Worm (Caenorhabditis elegans) whole organism, L3 larva: Measurements from ENCODE around the gene F20D6.12.

ENCODE experiments used
- R02D3.7 ChIP-seq: fragments of 150-350 bp; optimal IDR thresholded peaks from 2 replicates; lab custom pipeline; 2014; ENCODE audit warnings: missing biosample characterization, missing genetic modification characterization
- aly-2 ChIP-seq: fragments of 150-350 bp; optimal IDR thresholded peaks from 2 replicates; lab custom pipeline; 2014; ENCODE audit warnings: missing biosample characterization, missing genetic modification characterization
- ama-1 ChIP-seq: fragments of 150-350 bp; optimal IDR thresholded peaks from 2 replicates; lab custom pipeline; 2018
- ceh-16 ChIP-seq: sonication (generic microtip); optimal IDR thresholded peaks from 2 replicates; lab custom pipeline; 2017; ENCODE audit warnings: missing biosample characterization, missing genetic modification characterization
- ceh-28 ChIP-seq: fragments of 150-350 bp; optimal IDR thresholded peaks from 2 replicates; lab custom pipeline; 2014; ENCODE audit warnings: missing biosample characterization, missing genetic modification reagents, missing genetic modification characterization
- ceh-82 ChIP-seq: fragments of 150-350 bp; optimal IDR thresholded peaks from 2 replicates; lab custom pipeline; 2014; ENCODE audit warnings: missing biosample characterization, missing genetic modification characterization
- ceh-9 ChIP-seq: sonication (generic microtip); optimal IDR thresholded peaks from 2 replicates; lab custom pipeline; 2018; ENCODE audit warnings: missing biosample characterization, missing genetic modification characterization
- daf-12 ChIP-seq: fragments of 150-350 bp; optimal IDR thresholded peaks from 2 replicates; lab custom pipeline; 2014; ENCODE audit warnings: missing biosample characterization, missing genetic modification reagents, missing genetic modification characterization
- egl-27 ChIP-seq: sonication (generic microtip); optimal IDR thresholded peaks from 4 replicates; lab custom pipeline; 2017; ENCODE audit warnings: missing biosample characterization, missing genetic modification reagents, missing genetic modification characterization
- egl-5 ChIP-seq: fragments of 150-350 bp; optimal IDR thresholded peaks from 2 replicates; lab custom pipeline; 2017; ENCODE audit warnings: missing biosample characterization, missing genetic modification reagents, missing genetic modification characterization, inconsistent platforms
- elt-1 ChIP-seq: fragments of 150-350 bp; optimal IDR thresholded peaks from 2 replicates; lab custom pipeline; 2014; ENCODE audit warnings: missing biosample characterization, missing genetic modification characterization
- elt-3 ChIP-seq, 3 experiments: fragments of 150-350 bp in 1 of 3; sonication (generic microtip) in 2 of 3; optimal IDR thresholded peaks; 2 replicates in 2 of 3; 4 replicates in 1 of 3; lab custom pipeline; 2014 to 2017; ENCODE audit warnings: missing biosample characterization in 3 of 3, missing genetic modification characterization in 3 of 3
- fkh-10 ChIP-seq: sonication (generic microtip); optimal IDR thresholded peaks from 2 replicates; lab custom pipeline; 2017; ENCODE audit warnings: missing biosample characterization, missing genetic modification reagents, missing genetic modification characterization
- fkh-2 ChIP-seq: fragments of 150-350 bp; optimal IDR thresholded peaks from 2 replicates; lab custom pipeline; 2014; ENCODE audit warnings: missing biosample characterization, missing genetic modification reagents, missing genetic modification characterization
- fos-1 ChIP-seq: fragments of 150-350 bp; optimal IDR thresholded peaks from 2 replicates; lab custom pipeline; 2014; ENCODE audit warnings: missing biosample characterization, missing genetic modification characterization
- jun-1 ChIP-seq: fragments of 150-350 bp; optimal IDR thresholded peaks from 2 replicates; lab custom pipeline; 2014; ENCODE audit warnings: missing biosample characterization, missing genetic modification reagents, missing genetic modification characterization
- lin-15B ChIP-seq: fragments of 150-350 bp; optimal IDR thresholded peaks from 2 replicates; lab custom pipeline; 2014; ENCODE audit warnings: missing biosample characterization, missing genetic modification characterization
- lin-39 ChIP-seq: fragments of 150-350 bp; optimal IDR thresholded peaks from 2 replicates; lab custom pipeline; 2018; ENCODE audit warnings: missing biosample characterization, missing genetic modification reagents, missing genetic modification characterization
- lsy-12 ChIP-seq: sonication (generic microtip); optimal IDR thresholded peaks from 2 replicates; lab custom pipeline; 2016; ENCODE audit warnings: mild to moderate bottlenecking, missing genetic modification characterization, missing compliant biosample characterization
- mdl-1 ChIP-seq: fragments of 150-350 bp; optimal IDR thresholded peaks from 2 replicates; lab custom pipeline; 2014; ENCODE audit warnings: missing biosample characterization, missing genetic modification characterization
- mml-1 ChIP-seq: fragments of 150-350 bp; sonication (generic microtip); optimal IDR thresholded peaks from 3 replicates; lab custom pipeline; 2014; ENCODE audit warnings: missing biosample characterization, missing genetic modification characterization
- nfya-1 ChIP-seq: sonication (generic microtip); optimal IDR thresholded peaks from 2 replicates; lab custom pipeline; 2017; ENCODE audit warnings: missing genetic modification characterization, mild to moderate bottlenecking, missing compliant biosample characterization, antibody characterized with exemption, moderate library complexity; ENCODE audit not compliant: insufficient read depth
- nhr-11 ChIP-seq: fragments of 150-350 bp; optimal IDR thresholded peaks from 2 replicates; lab custom pipeline; 2014; ENCODE audit warnings: missing biosample characterization, missing genetic modification characterization
- nhr-12 ChIP-seq: fragments of 150-350 bp; optimal IDR thresholded peaks from 2 replicates; lab custom pipeline; 2014; ENCODE audit warnings: missing biosample characterization, missing genetic modification characterization
- nhr-23 ChIP-seq: fragments of 150-350 bp; optimal IDR thresholded peaks from 2 replicates; lab custom pipeline; 2014; ENCODE audit warnings: missing biosample characterization, missing genetic modification reagents, missing genetic modification characterization
- nhr-237 ChIP-seq: fragments of 150-350 bp; optimal IDR thresholded peaks from 2 replicates; lab custom pipeline; 2014; ENCODE audit warnings: missing biosample characterization, missing genetic modification characterization
- nhr-28 ChIP-seq: fragments of 150-350 bp; optimal IDR thresholded peaks from 2 replicates; lab custom pipeline; 2014; ENCODE audit warnings: missing biosample characterization, missing genetic modification characterization
- nhr-43 ChIP-seq: sonication (generic microtip); optimal IDR thresholded peaks from 2 replicates; lab custom pipeline; 2016; ENCODE audit warnings: mild to moderate bottlenecking, missing genetic modification characterization, missing compliant biosample characterization; ENCODE audit not compliant: poor library complexity, severe bottlenecking
- nhr-67 ChIP-seq: fragments of 150-350 bp; optimal IDR thresholded peaks from 2 replicates; lab custom pipeline; 2014; ENCODE audit warnings: missing biosample characterization, missing genetic modification characterization
- nhr-76 ChIP-seq: fragments of 150-350 bp; sonication (generic microtip); optimal IDR thresholded peaks from 5 replicates; lab custom pipeline; 2014; ENCODE audit warnings: missing biosample characterization, missing genetic modification characterization
- pha-4 ChIP-seq: fragments of 150-350 bp; optimal IDR thresholded peaks from 2 replicates; lab custom pipeline; 2014; ENCODE audit warnings: missing biosample characterization, missing genetic modification reagents, missing genetic modification characterization
- pqm-1 ChIP-seq: fragments of 150-350 bp; optimal IDR thresholded peaks from 2 replicates; lab custom pipeline; 2017; ENCODE audit warnings: missing biosample characterization, missing genetic modification characterization, inconsistent platforms
- sea-2 ChIP-seq: fragments of 150-350 bp; sonication (generic microtip); optimal IDR thresholded peaks from 4 replicates; lab custom pipeline; 2014; ENCODE audit warnings: missing biosample characterization, missing genetic modification reagents, missing genetic modification characterization
- snpc-4 ChIP-seq: fragments of 150-350 bp; optimal IDR thresholded peaks from 2 replicates; lab custom pipeline; 2014; ENCODE audit warnings: missing biosample characterization, missing genetic modification characterization
- tbx-2 ChIP-seq: sonication (generic microtip); optimal IDR thresholded peaks from 2 replicates; lab custom pipeline; 2016; ENCODE audit warnings: mild to moderate bottlenecking, missing genetic modification characterization, missing compliant biosample characterization
- unc-62 ChIP-seq: fragments of 150-350 bp; sonication (generic microtip); optimal IDR thresholded peaks from 4 replicates; lab custom pipeline; 2014; ENCODE audit warnings: missing biosample characterization, missing genetic modification reagents, missing genetic modification characterization
- ztf-11 ChIP-seq: fragments of 150-350 bp; optimal IDR thresholded peaks from 2 replicates; lab custom pipeline; 2014; ENCODE audit warnings: missing biosample characterization, missing genetic modification characterization

F20D6.12 gene

ce11 chrV:8157446-8157845 lies 32.5 kb downstream of the F20D6.12 start, which contains the start of gene sul-2:
TSS of gene sul-2 (plus strand) at chrV:8157746.
- TF ChIP-seq nhr-43 (tag; lab: Kevin White, UChicago) (no peak), nhr-28 (no peak), aly-2 (no peak), sea-2 (GFP tag; lab: Kevin White, UChicago) (no peak), daf-12 (no peak), ztf-11 (tag; lab: Kevin White, UChicago) (no peak), lin-15B (tag; lab: Kevin White, UChicago) (no peak), nhr-12 (tag; lab: Kevin White, UChicago) (no peak), nhr-11 (tag; lab: Kevin White, UChicago) (no peak), nhr-76 (tag; lab: Kevin White, UChicago) (no peak), egl-5 (tag; lab: Kevin White, UChicago) (no peak), egl-27 (tag; lab: Kevin White, UChicago) (no peak)

- TF ChIP-seq ztf-11 (tag; lab: Kevin White, UChicago) (no peak), nhr-23 (tag; lab: Kevin White, UChicago) (no peak), fkh-10 (no peak), fkh-2 (tag; lab: Kevin White, UChicago) (no peak), ceh-28 (tag; lab: Kevin White, UChicago) (no peak), ceh-9 (tag; lab: Kevin White, UChicago) (no peak), mdl-1 (tag; lab: Kevin White, UChicago) (no peak), tbx-2 (tag; lab: Kevin White, UChicago) (no peak), fos-1 (tag; lab: Kevin White, UChicago) (no peak), pqm-1 (tag; lab: Kevin White, UChicago) (no peak), egl-27 (tag; lab: Kevin White, UChicago) (no peak)
These were observed 34.2 kb downstream of the F20D6.12 start for ce11 chrV:8155743-8156142.

- TF ChIP-seq fkh-10 (no peak), elt-1 (tag; lab: Kevin White, UChicago) (no peak), egl-27 (tag; lab: Kevin White, UChicago) (no peak), lin-39 (tag; lab: Kevin White, UChicago) (no peak), nhr-23 (tag; lab: Kevin White, UChicago) (no peak), fkh-2 (tag; lab: Kevin White, UChicago) (no peak), pha-4 (no peak), R02D3.7 (tag; lab: Kevin White, UChicago) (no peak)
- TF ChIP-seq, all 47 proteins: peak for 0
These were observed 44.6 kb downstream of the F20D6.12 start, which contains the start of gene D1014.13 for ce11 chrV:8145329-8145728. TSS of gene D1014.13 (plus strand) at chrV:8145629.

DNA sequence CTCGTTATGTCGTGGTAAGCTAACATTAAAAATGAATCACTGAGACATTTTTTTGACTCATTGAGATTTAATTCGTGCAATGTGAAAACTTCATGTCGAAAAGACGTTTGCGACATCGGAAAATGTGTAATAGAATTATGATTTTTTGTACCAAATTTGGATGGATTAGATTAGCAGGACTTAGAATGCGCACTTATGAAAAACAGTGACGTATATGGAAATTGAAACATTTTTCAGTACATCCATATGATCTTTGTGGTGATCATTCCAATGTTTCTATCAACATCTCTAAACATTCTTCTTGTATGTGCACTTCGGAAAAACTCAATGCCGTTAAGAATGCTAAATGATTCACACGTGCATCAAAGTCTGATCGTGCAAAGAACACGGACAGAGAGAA lies 45.4 kb downstream of the F20D6.12 start:
- TF ChIP-seq nhr-237 (tag; lab: Kevin White, UChicago) (no peak), aly-2 (no peak), jun-1 (tag; lab: Kevin White, UChicago) (no peak), elt-3 (tag; optimal IDR thresholded peaks at IDR 0.05; lab: Kevin White, UChicago) (no peak), mml-1 (tag; lab: Kevin White, UChicago) (no peak), R02D3.7 (tag; lab: Kevin White, UChicago) (no peak), ceh-82 (tag; lab: Kevin White, UChicago) (no peak), ama-1 (lab: Kevin White, UChicago) (no peak), nhr-67 (no peak), egl-27 (tag; lab: Kevin White, UChicago) (no peak), ceh-16 (tag; lab: Kevin White, UChicago) (no peak), nhr-23 (tag; lab: Kevin White, UChicago) (no peak), unc-62 (GFP tag; lab: Kevin White, UChicago) (no peak), nfya-1 (tag; lab: Kevin White, UChicago) (no peak), sea-2 (GFP tag; lab: Kevin White, UChicago) (no peak), elt-1 (tag; lab: Kevin White, UChicago) (no peak), lsy-12 (tag; lab: Kevin White, UChicago) (no peak), nhr-11 (tag; lab: Kevin White, UChicago) (no peak), snpc-4 (tag; lab: Kevin White, UChicago) (no peak)
